Fruit fly (Drosophila melanogaster) ovary, adult (tissue): ENCODE data around the gene CG32280.

ENCODE experiments used
- CG17801 ChIP-seq: fragments of 200-800 bp; optimal IDR thresholded peaks from 2 replicates; lab custom pipeline; 2019; ENCODE audit warnings: missing biosample characterization, mild to moderate bottlenecking, missing genetic modification characterization, moderate library complexity; ENCODE audit not compliant: partially characterized antibody

Gene CG32280

DNA sequence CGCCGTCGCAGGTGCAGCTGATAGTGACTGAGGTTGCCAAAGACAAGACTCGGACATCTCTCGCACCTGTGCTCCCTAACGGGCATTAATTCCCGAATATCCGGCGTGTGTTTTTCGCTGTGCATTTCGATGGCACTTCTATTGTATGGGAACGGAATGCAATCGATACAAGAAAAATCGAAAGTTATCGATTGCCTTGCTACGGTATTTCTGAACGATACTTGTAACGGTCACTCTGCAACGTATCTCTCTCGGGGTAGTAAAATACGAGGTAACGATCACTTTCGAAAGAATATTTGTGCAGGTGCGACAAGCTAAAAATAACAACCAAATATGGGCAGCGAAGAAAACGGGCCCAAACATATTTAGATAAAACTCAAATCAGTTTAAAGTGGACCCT is at the start of gene CG32280:
Gene CG32280, plus strand, starts transcription at position 231 of the 400 bp plus-strand sequence.
- TF ChIP-seq CG17801, result peak; percentile 30

DNA sequence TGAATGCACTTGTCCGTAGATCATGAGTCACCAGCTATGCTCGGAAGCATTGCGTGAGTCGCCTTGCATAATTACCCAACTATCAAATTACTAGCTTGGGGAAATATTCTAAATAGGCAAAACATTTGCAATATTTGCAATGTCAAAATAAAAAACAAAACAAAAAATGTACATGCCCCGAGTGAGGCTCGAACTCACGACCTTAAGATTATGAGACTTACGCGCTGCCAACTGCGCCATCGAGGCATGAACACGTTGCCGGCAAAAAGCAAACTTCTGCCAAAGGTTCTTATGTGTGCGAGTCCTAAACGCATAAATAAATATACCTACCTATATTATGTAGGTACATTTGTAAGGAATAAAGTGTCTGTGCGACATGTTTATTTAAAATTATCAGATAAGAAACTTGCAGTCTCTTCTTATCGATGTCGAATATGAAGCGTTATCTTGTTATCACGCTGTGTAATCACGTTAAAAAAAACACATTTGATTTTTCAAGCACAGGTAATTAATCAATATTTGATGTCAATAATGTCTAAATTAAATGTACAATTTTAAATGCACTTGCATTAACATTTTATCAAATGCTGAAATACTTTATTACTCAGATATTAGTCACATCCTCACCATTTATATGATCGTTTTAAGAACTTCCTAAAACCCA is 43.1 kb upstream of the CG32280 start:
- no peak for TF ChIP-seq CG17801

DNA sequence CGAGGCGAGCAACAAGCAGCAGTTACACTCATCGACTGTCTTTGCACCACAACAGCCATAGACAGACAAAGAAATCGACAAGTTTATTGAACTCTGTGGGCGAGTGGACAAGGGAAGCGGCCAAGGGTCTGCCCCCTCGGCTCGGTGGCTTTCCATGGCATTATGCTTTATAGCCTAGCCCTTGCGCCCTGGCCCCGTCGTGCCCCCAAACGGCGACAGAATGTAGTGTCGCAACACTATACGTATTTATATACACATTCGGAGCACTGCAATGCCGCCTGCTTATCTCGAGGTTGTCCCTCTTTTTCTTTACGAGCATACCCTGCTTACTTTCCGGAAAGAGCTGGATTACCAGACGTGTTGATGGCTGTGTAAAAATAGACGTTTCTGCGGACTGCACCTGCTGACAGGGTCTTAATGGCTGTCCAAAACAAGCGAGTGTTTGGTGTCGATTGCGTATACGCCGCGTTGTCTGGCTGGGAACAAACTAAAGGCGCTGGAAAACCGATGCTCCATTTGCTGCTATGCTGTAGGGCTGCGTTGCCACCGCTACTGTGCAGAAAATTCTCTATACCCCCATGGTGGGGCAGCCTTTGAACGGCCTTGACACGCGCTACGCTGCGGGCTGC is 42.2 kb upstream of the CG32280 start:
- TF ChIP-seq CG17801, result no peak

DNA sequence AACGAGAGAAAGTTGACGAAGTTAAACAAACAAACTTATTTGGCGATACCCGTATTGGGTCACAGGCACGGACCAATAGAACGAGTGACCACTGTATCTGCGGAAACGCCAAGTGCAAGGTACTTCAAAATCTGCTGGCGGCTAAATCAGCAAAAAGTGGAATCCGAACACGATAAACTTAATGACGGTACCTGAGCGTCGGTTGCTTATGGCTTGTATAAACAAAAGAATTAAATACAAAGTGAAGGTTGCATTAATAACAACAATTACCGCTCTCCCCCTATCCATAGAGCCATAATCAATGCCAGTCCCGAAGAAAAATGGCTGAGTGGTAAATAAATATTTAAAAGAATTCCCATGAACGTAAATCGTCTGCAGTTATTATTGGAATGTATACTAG is 40.5 kb upstream of the CG32280 start:
- TF ChIP-seq CG17801, result no peak

DNA sequence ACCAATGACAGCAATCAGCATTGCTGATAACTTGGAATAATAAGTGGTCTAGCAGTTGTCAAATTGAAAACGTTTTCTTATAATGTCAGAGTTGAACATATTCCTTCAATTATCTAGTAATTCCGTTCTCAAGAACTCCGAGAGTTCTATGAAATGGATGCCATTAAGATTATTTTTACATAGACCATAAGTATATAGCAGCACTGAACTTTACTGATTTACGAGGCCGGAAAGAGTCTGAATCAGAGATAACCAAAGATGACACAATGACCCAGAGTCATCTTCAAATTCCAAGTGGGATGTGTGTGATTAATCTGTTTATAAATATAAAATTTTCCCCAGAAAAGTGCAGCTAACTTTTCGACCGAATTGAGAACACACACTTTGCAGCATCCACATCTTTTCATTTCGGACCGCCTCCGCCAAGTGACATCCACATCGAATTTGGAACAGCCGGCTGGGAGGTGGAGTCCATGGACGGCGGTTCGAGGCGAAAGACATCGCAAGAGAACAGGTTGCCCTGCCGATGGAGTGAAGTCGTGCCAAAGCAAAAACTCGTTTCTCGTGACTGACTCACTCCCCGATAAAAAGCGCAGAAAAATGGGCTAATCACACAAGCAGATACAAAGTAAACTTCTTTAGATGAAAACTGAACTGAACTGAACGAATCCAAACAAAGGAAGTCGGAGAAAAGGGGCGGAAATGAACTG is 39.9 kb upstream of the CG32280 start:
- TF ChIP-seq CG17801, result no peak

DNA sequence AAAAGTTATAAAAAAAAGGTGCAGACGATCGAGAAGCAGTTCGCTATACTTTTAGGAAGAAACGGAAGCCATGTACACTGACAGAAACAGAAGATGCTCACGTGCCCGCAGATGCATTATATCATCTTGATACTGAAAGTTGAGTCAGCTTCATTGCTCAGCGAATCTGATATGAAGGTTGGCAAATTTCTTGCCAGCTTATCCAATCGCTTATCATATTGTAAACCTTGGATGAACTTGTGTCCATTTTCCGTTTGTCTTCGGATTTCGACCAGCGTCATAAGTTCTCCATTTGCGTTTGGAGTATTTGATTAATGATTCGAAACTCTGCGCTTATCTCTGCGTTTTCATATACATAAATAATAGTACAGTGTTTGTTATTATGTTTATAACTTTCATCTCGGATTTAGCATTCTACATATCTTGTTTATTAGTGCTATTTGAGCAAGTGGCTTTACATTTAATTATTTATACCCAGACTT is 39.3 kb upstream of the CG32280 start:
- TF ChIP-seq CG17801, result no peak

DNA sequence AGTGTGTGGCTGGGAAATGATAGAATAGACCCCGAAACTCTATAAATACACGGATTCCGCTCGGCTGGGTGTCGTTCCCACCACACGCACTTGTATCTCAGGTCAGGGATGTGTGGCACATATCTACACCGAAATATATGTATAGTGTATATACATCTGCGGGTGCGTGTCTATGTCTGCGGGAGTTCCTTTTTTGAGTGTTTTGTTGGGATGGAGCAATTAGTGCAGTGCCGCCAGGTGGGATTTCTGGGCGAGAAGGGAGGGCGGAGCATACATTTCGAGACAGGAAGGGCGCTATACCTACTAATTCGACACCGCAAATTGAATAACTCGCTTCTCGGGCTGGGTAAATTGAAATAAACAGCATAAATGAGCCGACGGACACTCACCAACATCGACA is 38.5 kb upstream of the CG32280 start:
- no peak for TF ChIP-seq CG17801

DNA sequence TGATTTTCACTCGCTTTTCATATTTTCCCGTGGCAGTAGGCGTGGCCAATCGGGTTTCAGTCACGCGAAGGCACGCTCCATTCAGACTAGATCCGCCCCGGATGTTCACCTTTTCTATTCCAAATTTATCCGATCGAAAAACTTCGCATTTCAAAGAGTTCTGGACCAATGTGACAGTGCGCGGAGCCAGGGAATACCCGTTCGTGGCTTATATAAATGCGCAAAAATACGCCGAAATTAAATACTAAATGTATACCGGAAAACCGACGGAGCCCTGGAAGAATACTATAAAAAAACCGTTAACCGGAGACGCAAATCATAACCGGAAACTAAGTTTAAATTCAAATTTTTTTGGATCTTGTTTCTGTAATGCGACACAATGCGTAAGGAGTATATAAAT is 37.4 kb upstream of the CG32280 start, which contains the start of gene promL:
Gene promL, minus strand, starts transcription at position 181 of the 400 bp plus-strand sequence.
- peak; percentile 66 for TF ChIP-seq CG17801

DNA sequence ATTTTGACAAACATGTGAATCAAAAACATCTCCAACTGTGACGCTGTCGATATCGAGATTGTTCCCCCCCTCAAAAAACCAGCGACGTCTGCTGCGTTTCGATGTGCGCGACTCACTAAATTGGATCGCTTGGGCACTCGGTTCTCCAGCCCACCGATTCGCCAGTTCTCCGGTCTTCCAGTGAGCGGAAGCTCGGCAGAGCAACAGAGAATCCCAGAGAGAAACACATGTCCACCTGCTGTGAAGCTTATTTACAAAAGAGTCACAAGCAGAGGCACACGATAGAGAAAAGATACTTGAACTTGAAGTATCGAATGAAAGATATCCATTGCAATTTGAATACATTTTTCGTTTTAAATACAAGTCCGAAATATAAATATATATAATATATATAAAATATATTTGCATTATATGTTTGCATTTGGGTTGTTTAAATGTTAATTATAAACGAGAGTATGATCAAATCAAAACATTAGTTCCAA is 30.9 kb upstream of the CG32280 start:
- TF ChIP-seq CG17801, result no peak

DNA sequence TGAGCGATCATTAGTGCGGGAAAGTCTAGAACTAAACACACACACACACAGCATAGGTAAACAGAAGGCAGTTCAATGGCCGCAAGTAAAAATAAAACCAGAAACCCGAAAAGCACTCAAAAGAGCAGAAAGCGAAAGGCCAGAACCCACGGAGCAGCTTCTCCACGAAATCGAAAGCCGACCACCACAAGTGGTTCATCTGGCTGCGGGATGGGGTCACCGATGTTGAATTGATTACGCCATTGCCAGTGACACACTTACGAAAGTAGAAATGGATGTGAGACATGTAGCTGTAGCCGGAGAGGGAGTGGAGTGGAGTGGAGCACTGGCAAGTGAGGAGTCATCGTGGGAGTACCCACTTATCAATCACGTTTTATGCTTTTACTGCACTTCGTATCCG is 23.6 kb upstream of the CG32280 start:
- no peak for TF ChIP-seq CG17801

DNA sequence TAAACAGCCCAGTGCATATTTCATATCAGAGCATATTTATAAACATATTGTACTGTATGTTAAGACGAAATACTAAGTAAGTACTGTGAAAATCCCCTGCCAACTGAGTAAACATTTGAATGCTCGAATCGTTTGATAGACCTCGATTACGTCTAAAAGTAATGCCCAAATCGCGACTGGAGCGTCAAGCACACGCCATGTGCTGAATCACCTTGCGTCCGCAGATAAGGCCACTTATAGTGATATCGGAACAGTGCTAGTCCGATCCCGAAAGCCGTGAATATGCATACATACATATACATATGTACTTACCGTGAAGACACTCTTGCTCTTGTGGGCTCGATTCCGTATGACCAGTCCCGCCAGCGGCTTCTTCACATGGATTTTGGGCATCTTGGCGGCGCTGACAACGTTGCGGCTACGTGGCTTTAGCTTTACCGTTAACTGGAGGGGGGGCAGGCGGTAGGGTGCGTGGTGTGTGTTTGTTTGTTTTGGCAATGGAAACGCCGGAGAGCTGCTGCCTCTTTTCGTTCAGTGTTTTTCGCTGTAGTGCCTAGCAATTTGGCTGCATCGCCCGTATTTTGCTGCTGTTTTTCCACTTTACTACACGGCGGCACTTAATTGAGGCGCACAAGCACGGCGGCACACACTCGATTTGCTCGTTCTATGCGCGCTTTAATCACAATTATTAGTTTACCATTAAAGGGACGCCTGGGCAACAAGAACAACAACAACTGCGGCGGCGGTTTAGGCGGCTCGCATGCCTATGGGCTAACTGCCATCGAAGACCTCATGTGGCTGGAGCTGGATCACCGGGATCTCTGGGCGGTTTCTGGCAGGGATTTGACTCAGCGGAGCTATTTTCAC is 22.2 kb upstream of the CG32280 start:
- TF ChIP-seq CG17801, result no peak

DNA sequence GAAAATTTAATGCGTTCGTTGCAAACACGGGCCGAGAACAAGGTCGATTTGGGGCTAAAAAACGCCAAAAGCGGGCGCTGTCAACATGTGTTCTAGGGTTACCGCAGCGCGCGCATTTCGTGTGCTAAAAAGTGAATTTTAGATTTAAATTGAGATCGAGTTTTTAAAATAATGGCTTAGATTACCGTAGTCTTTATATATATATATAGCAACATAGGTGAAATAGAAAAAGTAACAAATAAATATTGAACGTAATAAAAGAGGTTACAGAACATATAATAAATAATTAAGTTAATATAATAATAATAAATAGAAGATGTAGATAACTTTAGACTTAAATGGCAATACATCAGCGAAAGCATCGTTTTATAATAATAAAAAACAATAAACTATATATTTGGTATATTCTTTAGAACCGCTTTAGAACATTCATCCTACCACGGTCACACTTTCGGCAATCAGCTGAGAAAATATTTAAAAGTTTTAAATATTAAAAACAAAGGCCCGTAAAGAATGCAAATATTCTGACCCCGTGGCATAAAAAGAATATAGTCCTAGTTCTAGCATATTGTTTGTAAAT is 21.5 kb upstream of the CG32280 start, which contains the start of the genes CG11537 and Alg2:
Gene CG11537, minus strand, starts transcription at position 75 of the 580 bp plus-strand sequence.
Gene Alg2, plus strand, starts transcription at position 426 of the 580 bp plus-strand sequence.
- TF ChIP-seq CG17801, result no peak

DNA sequence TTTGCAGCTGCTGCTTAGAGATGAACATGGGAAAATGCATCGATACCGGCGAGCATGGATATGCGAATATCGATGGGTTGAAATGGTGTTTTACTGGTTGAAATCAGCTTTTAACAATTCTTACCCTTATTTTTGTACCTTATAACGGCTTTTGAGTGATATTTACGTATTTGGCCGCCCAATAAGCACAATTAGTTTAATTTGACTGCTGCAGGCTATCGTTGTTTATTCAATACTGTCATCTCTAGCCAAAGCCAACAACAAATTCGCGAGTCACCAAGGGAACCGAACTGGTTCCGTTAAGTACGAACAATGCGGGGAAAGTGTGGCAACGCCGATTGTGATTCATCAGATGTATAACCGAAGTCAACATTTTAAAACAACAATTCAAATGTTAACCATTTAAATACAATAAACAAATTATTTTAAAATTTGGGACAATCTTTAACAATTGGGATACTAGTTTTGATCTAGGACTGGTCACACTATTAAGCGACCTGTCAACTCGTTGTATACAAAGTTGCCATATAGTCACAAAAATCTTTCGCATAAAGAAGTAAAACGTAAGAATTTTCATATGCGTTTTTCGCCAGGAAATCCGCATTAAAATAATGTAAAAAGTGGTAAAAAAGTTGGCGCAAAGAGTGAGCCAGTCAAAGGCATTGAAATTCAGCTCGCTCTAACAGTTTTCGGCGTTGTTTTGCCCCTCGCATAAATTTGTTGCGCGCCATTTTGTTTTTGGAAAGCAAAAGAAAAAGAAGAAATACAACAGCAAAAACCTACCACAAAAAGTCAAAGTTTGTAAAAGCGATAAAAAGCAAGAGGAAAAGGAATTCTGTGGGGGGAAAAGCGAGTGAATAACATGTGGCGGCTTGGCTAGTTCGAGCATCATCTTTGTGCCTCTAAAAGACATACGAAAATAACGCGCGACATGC is 16.6 kb upstream of the CG32280 start, which contains the start of the genes Usp5 and BtbVII:
Gene Usp5, minus strand, starts transcription at position 234 of the 935 bp plus-strand sequence.
Gene BtbVII, plus strand, starts transcription at position 522 of the 935 bp plus-strand sequence.
- peak; percentile 7 for TF ChIP-seq CG17801
